Fruit fly (Drosophila melanogaster) whole organism, embryonic: ENCODE results near the gene CG33096.
A peak's percentile ranks its signal among the peaks of the same experiment; 100 is the strongest.

Source experiments
- B-H1 ChIP-seq: fragments of 200-800 bp; sonication (Bioruptor generic); IDR thresholded peaks from 3 replicates; pipeline ENCODE4 v1.3.6; 2022; ENCODE audit warnings: missing biosample characterization, missing genetic modification characterization
- Blimp-1 ChIP-seq: fragments of 200-800 bp; sonication (Bioruptor generic); optimal IDR thresholded peaks from 3 replicates; lab custom pipeline; 2018; ENCODE audit warnings: missing biosample characterization, missing genetic modification characterization, mild to moderate bottlenecking, moderate library complexity, missing genetic modification reagents
- CG11695 ChIP-seq: fragments of 200-800 bp; sonication (Bioruptor generic); IDR thresholded peaks from 3 replicates; pipeline ENCODE4 v1.3.6; 2022; ENCODE audit warnings: missing biosample characterization, missing genetic modification characterization
- CG14860 ChIP-seq: fragments of 200-800 bp; sonication (Bioruptor generic); IDR thresholded peaks from 3 replicates; pipeline ENCODE4 v1.3.6; 2022; ENCODE audit warnings: missing biosample characterization, missing genetic modification characterization; ENCODE audit not compliant: partially characterized antibody
- CG14965 ChIP-seq: fragments of 200-800 bp; sonication (Bioruptor generic); optimal IDR thresholded peaks from 2 replicates; lab custom pipeline; 2016; ENCODE audit warnings: missing biosample characterization, missing genetic modification characterization, borderline replicate concordance
- CG16815 ChIP-seq: fragments of 200-800 bp; sonication (Bioruptor generic); optimal IDR thresholded peaks from 3 replicates; lab custom pipeline; 2017; ENCODE audit warnings: missing biosample characterization, mild to moderate bottlenecking, missing genetic modification characterization
- CG2129 ChIP-seq: fragments of 200-800 bp; sonication (Bioruptor generic); IDR thresholded peaks from 2 replicates; pipeline ENCODE4 v1.3.6; 2022; ENCODE audit warnings: missing biosample characterization, missing genetic modification characterization; ENCODE audit not compliant: partially characterized antibody
- CG2202 ChIP-seq: fragments of 200-800 bp; sonication (Bioruptor generic); optimal IDR thresholded peaks from 2 replicates; lab custom pipeline; 2018; ENCODE audit warnings: missing biosample characterization, mild to moderate bottlenecking, missing genetic modification characterization
- CG2712 ChIP-seq: fragments of 200-800 bp; optimal IDR thresholded peaks from 3 replicates; lab custom pipeline; 2019; ENCODE audit warnings: missing biosample characterization, mild to moderate bottlenecking, missing genetic modification characterization, moderate library complexity
- CG2875 ChIP-seq: fragments of 200-800 bp; sonication (Bioruptor generic); optimal IDR thresholded peaks from 2 replicates; lab custom pipeline; 2017; ENCODE audit warnings: missing biosample characterization, mild to moderate bottlenecking, missing genetic modification characterization, missing genetic modification reagents
- CG3065 ChIP-seq: fragments of 200-800 bp; sonication (Bioruptor generic); optimal IDR thresholded peaks from 2 replicates; lab custom pipeline; 2016; ENCODE audit warnings: missing biosample characterization, missing genetic modification characterization
- CG5953 ChIP-seq: fragments of 200-800 bp; sonication (Bioruptor generic); IDR thresholded peaks from 2 replicates; pipeline ENCODE4 v1.3.6; 2022; ENCODE audit warnings: missing biosample characterization, missing genetic modification characterization
- CG9437 ChIP-seq: fragments of 200-800 bp; sonication (Bioruptor generic); optimal IDR thresholded peaks from 2 replicates; lab custom pipeline; 2018; ENCODE audit warnings: missing biosample characterization, mild to moderate bottlenecking, missing genetic modification characterization
- CG9609 ChIP-seq: fragments of 200-800 bp; sonication (Bioruptor generic); optimal IDR thresholded peaks from 3 replicates; lab custom pipeline; 2016; ENCODE audit warnings: missing biosample characterization, missing genetic modification characterization
- Chrac-16 ChIP-seq: fragments of 200-800 bp; sonication (Bioruptor generic); optimal IDR thresholded peaks from 3 replicates; lab custom pipeline; 2016; ENCODE audit warnings: missing biosample characterization, missing genetic modification characterization
- D19B ChIP-seq: fragments of 200-800 bp; sonication (Bioruptor generic); optimal IDR thresholded peaks from 2 replicates; lab custom pipeline; 2017; ENCODE audit warnings: missing biosample characterization, mild to moderate bottlenecking, missing genetic modification characterization
- Dbx ChIP-seq: fragments of 200-800 bp; sonication (Bioruptor generic); IDR thresholded peaks from 3 replicates; pipeline ENCODE4 v1.3.6; 2022; ENCODE audit warnings: missing biosample characterization, missing genetic modification characterization
- Fer3 ChIP-seq: fragments of 200-800 bp; sonication (Bioruptor generic); optimal IDR thresholded peaks from 2 replicates; lab custom pipeline; 2018; ENCODE audit warnings: missing biosample characterization, mild to moderate bottlenecking, missing genetic modification characterization, moderate library complexity
- GATAe ChIP-seq: fragments of 200-800 bp; sonication (Bioruptor generic); conservative IDR thresholded peaks from 2 replicates; pipeline ENCODE4 v1.3.6; 2022; ENCODE audit warnings: missing biosample characterization, missing genetic modification characterization
- H2.0 ChIP-seq: fragments of 200-800 bp; sonication (Bioruptor generic); IDR thresholded peaks from 2 replicates; pipeline ENCODE4 v1.3.6; 2022; ENCODE audit warnings: missing biosample characterization, missing genetic modification characterization
- HmgZ ChIP-seq: fragments of 200-800 bp; sonication (Bioruptor generic); optimal IDR thresholded peaks from 2 replicates; lab custom pipeline; 2018; ENCODE audit warnings: missing biosample characterization, mild to moderate bottlenecking, missing genetic modification characterization
- Hr51 ChIP-seq, 2 experiments: fragments of 200-800 bp; sonication (Bioruptor generic); optimal IDR thresholded peaks; 2 replicates in 1 of 2; 3 replicates in 1 of 2; lab custom pipeline; 2016 to 2018; ENCODE audit warnings: missing biosample characterization in 2 of 2, missing genetic modification characterization in 2 of 2, mild to moderate bottlenecking in 1 of 2, moderate library complexity in 1 of 2
- NC2α ChIP-seq: fragments of 200-800 bp; sonication (Bioruptor generic); optimal IDR thresholded peaks from 2 replicates; lab custom pipeline; 2016; ENCODE audit warnings: missing biosample characterization, missing genetic modification characterization
- Oaz ChIP-seq: fragments of 200-800 bp; sonication (Bioruptor generic); IDR thresholded peaks from 2 replicates; pipeline ENCODE4 v1.3.6; 2022; ENCODE audit warnings: missing biosample characterization, missing genetic modification characterization
- Ptx1 ChIP-seq: fragments of 200-800 bp; sonication (Bioruptor generic); IDR thresholded peaks from 2 replicates; pipeline ENCODE4 v1.3.6; 2022; ENCODE audit warnings: missing biosample characterization, missing genetic modification characterization
- Taf1 ChIP-seq: fragments of 200-800 bp; sonication (Bioruptor generic); IDR thresholded peaks from 2 replicates; pipeline ENCODE4 v1.3.6; 2022; ENCODE audit warnings: missing biosample characterization, missing genetic modification characterization
- ash1 ChIP-seq: fragments of 200-800 bp; sonication (Bioruptor generic); optimal IDR thresholded peaks from 2 replicates; lab custom pipeline; 2018; ENCODE audit warnings: missing biosample characterization, mild to moderate bottlenecking, missing genetic modification characterization
- bcd ChIP-seq: fragments of 200-800 bp; sonication (Bioruptor generic); optimal IDR thresholded peaks from 2 replicates; lab custom pipeline; 2017; ENCODE audit warnings: missing biosample characterization, mild to moderate bottlenecking, missing genetic modification characterization
- bsh ChIP-seq, 2 experiments: fragments of 200-800 bp; sonication (Bioruptor generic); optimal IDR thresholded peaks; 2 replicates each; lab custom pipeline; 2017 to 2018; ENCODE audit warnings: mild to moderate bottlenecking in 2 of 2, missing biosample characterization in 2 of 2, missing genetic modification characterization in 2 of 2, moderate library complexity in 1 of 2
- btn ChIP-seq: fragments of 200-800 bp; sonication (Bioruptor generic); optimal IDR thresholded peaks from 2 replicates; lab custom pipeline; 2016; ENCODE audit warnings: missing biosample characterization, missing genetic modification characterization
- cwo ChIP-seq: fragments of 200-800 bp; sonication (Bioruptor generic); optimal IDR thresholded peaks from 3 replicates; lab custom pipeline; 2017; ENCODE audit warnings: missing biosample characterization, missing genetic modification characterization, mild to moderate bottlenecking, moderate library complexity, missing genetic modification reagents
- dimm ChIP-seq: fragments of 200-800 bp; sonication (Bioruptor generic); IDR thresholded peaks from 2 replicates; pipeline ENCODE4 v1.3.6; 2022; ENCODE audit warnings: missing biosample characterization, missing genetic modification characterization
- disco-r ChIP-seq: fragments of 200-800 bp; sonication (Bioruptor generic); optimal IDR thresholded peaks from 2 replicates; lab custom pipeline; 2016; ENCODE audit warnings: missing biosample characterization, missing genetic modification characterization
- en ChIP-seq: fragments of 200-800 bp; sonication (Bioruptor generic); optimal IDR thresholded peaks from 2 replicates; lab custom pipeline; 2016; ENCODE audit warnings: missing biosample characterization, missing genetic modification characterization
- gce ChIP-seq: fragments of 200-800 bp; sonication (Bioruptor generic); IDR thresholded peaks from 3 replicates; pipeline ENCODE4 v1.3.6; 2022; ENCODE audit warnings: missing biosample characterization, missing genetic modification characterization
- grau ChIP-seq: fragments of 200-800 bp; optimal IDR thresholded peaks from 3 replicates; lab custom pipeline; 2019; ENCODE audit warnings: missing biosample characterization, mild to moderate bottlenecking, missing genetic modification characterization, moderate library complexity
- hkb ChIP-seq, 2 experiments: fragments of 200-800 bp in 1 of 2; fragments of >200 bp in 1 of 2; sonication (Bioruptor generic) in 1 of 2; IDR thresholded peaks in 1 of 2; optimal IDR thresholded peaks in 1 of 2; 2 replicates each; pipeline versions ENCODE4 v1.3.6 to Lab custom; 2017 to 2022; ENCODE audit warnings: missing biosample characterization in 1 of 2, missing genetic modification characterization in 1 of 2
- kah ChIP-seq: fragments of 200-800 bp; sonication (Bioruptor generic); optimal IDR thresholded peaks from 2 replicates; lab custom pipeline; 2018; ENCODE audit warnings: missing biosample characterization, mild to moderate bottlenecking, missing genetic modification characterization
- lola ChIP-seq, 3 experiments: fragments of >200 bp in 2 of 3; fragments of 200-800 bp in 1 of 3; sonication (Bioruptor generic) in 1 of 3; optimal IDR thresholded peaks; 2 replicates each; lab custom pipeline; 2017 to 2019; ENCODE audit warnings: missing biosample characterization in 3 of 3, missing genetic modification characterization in 3 of 3, mild to moderate bottlenecking in 1 of 3, moderate library complexity in 1 of 3
- lov ChIP-seq, 2 experiments: fragments of 200-800 bp in 1 of 2; fragments of >200 bp in 1 of 2; sonication (Bioruptor generic) in 1 of 2; IDR thresholded peaks in 1 of 2; optimal IDR thresholded peaks in 1 of 2; 2 replicates in 1 of 2; 3 replicates in 1 of 2; pipeline versions ENCODE4 v1.3.6 to Lab custom; 2017 to 2022; ENCODE audit warnings: missing biosample characterization in 1 of 2, missing genetic modification characterization in 1 of 2
- luna ChIP-seq: fragments of 200-800 bp; sonication (Bioruptor generic); optimal IDR thresholded peaks from 2 replicates; lab custom pipeline; 2016; ENCODE audit warnings: missing biosample characterization, missing genetic modification characterization
- mirr ChIP-seq: fragments of 200-800 bp; sonication (Bioruptor generic); optimal IDR thresholded peaks from 3 replicates; lab custom pipeline; 2018; ENCODE audit warnings: missing biosample characterization, mild to moderate bottlenecking, missing genetic modification characterization
- rib ChIP-seq: fragments of 200-800 bp; sonication (Bioruptor generic); IDR thresholded peaks from 2 replicates; pipeline ENCODE4 v1.3.6; 2022; ENCODE audit warnings: missing biosample characterization, missing genetic modification characterization
- row ChIP-seq: fragments of 200-800 bp; sonication (Bioruptor generic); IDR thresholded peaks from 3 replicates; pipeline ENCODE4 v1.3.6; 2022; ENCODE audit warnings: missing biosample characterization, missing genetic modification characterization
- sug ChIP-seq: fragments of 200-800 bp; optimal IDR thresholded peaks from 2 replicates; lab custom pipeline; 2019; ENCODE audit warnings: missing biosample characterization, mild to moderate bottlenecking, missing genetic modification characterization, moderate library complexity
- tx ChIP-seq: fragments of 200-800 bp; sonication (Bioruptor generic); optimal IDR thresholded peaks from 2 replicates; lab custom pipeline; 2016; ENCODE audit warnings: missing biosample characterization, missing genetic modification characterization
- unpg ChIP-seq: fragments of 200-800 bp; sonication (Bioruptor generic); optimal IDR thresholded peaks from 3 replicates; lab custom pipeline; 2018; ENCODE audit warnings: missing biosample characterization, mild to moderate bottlenecking, missing genetic modification characterization, moderate library complexity
- zf30C ChIP-seq: fragments of 200-800 bp; sonication (Bioruptor generic); optimal IDR thresholded peaks from 3 replicates; lab custom pipeline; 2018; ENCODE audit warnings: missing biosample characterization, mild to moderate bottlenecking, missing genetic modification characterization

The CG33096 gene

dm6 chr3R:25054451-25055188 is 42.9 kb upstream of the CG33096 start, which contains the start of gene CG31109 (continued):
- TF ChIP-seq Dbx (GFP tag; lab: Robert Waterston, UW) (0 out of 3 replicates have a peak, but pooled peaks have one; percentile 42), Oaz (GFP tag; lab: Robert Waterston, UW) (no peak), unpg (GFP tag; lab: Kevin White, UChicago) (no peak), CG5953 (no peak), rib (no peak), Hr51 (GFP tag; optimal IDR thresholded peaks at IDR 0.05; lab: Kevin White, UChicago) (no peak), lola (GFP tag; optimal IDR thresholded peaks at IDR 0.05; lab: Kevin White, UChicago) (peak in 1 of 3 experiments; percentile 5), ash1 (GFP tag; lab: Kevin White, UChicago) (no peak), CG9609 (GFP tag; lab: Kevin White, UChicago) (no peak), HmgZ (peak; percentile 66), sug (tag; lab: Kevin White, UChicago) (peak; percentile 55), gce (GFP tag; lab: Robert Waterston, UW) (no peak), luna (no peak), CG11695 (GFP tag; lab: Robert Waterston, UW) (no peak), Taf1 (no peak), CG9437 (no peak), CG3065 (GFP tag; lab: Kevin White, UChicago) (no peak), tx (GFP tag; lab: Kevin White, UChicago) (no peak), bcd (GFP tag; lab: Kevin White, UChicago) (no peak), kah (GFP tag; lab: Kevin White, UChicago) (no peak), bsh (GFP tag; optimal IDR thresholded peaks at IDR 0.05; lab: Kevin White, UChicago) (no peak), Ptx1 (GFP tag; lab: Robert Waterston, UW) (no peak), cwo (GFP tag; lab: Kevin White, UChicago) (no peak), H2.0 (peak; percentile 35; the same call in 1 of the 2 replicates), grau (peak; percentile 39), en (GFP tag; lab: Kevin White, UChicago) (no peak), B-H1 (GFP tag; lab: Robert Waterston, UW) (no peak), mirr (peak; percentile 54), disco-r (GFP tag; lab: Kevin White, UChicago) (no peak), D19B (GFP tag; lab: Kevin White, UChicago) (no peak), GATAe (no peak), zf30C (GFP tag; lab: Kevin White, UChicago) (peak; percentile 19), CG2712 (tag; lab: Kevin White, UChicago) (peak; percentile 32), lov (optimal IDR thresholded peaks at IDR 0.05; lab: Kevin White, UChicago) (no peak), lov (GFP tag; IDR thresholded peaks at IDR 0.05; lab: Robert Waterston, UW) (no peak), row (GFP tag; lab: Robert Waterston, UW) (peak; percentile 70), CG2875 (GFP tag; lab: Kevin White, UChicago) (no peak), dimm (GFP tag; lab: Robert Waterston, UW) (no peak), Blimp-1 (GFP tag; lab: Kevin White, UChicago) (no peak), NC2α (GFP tag; lab: Kevin White, UChicago) (no peak), Fer3 (peak; percentile 10), CG16815 (GFP tag; lab: Kevin White, UChicago) (no peak), btn (GFP tag; lab: Kevin White, UChicago) (no peak), hkb (optimal IDR thresholded peaks at IDR 0.05; lab: Kevin White, UChicago) (no peak), hkb (GFP tag; IDR thresholded peaks at IDR 0.05; lab: Robert Waterston, UW) (no peak), CG2129 (GFP tag; lab: Robert Waterston, UW) (0 out of 2 replicates have a peak, but pooled peaks have one; percentile 17), Chrac-16 (GFP tag; lab: Kevin White, UChicago) (no peak), CG14965 (GFP tag; lab: Kevin White, UChicago) (no peak), CG2202 (tag; lab: Kevin White, UChicago) (no peak), CG14860 (GFP tag; lab: Robert Waterston, UW) (no peak)
